Worm (Caenorhabditis elegans) whole organism, young adult: ENCODE data around the gene pkc-1.
"Not testable (repeated sequence)": the region's sequence is repeated elsewhere in the genome, so short reads cannot be mapped to it uniquely, and the experiment has no call there.

ENCODE experiments used
- C06A6.2 ChIP-seq: fragments of 200-800 bp; sonication (Bioruptor generic); conservative IDR thresholded peaks from 2 replicates; pipeline ENCODE4 v1.3.6; 2022; ENCODE audit warnings: missing genetic modification characterization, missing compliant biosample characterization
- C17E4.6 ChIP-seq: fragments of 200-800 bp; sonication (Bioruptor generic); IDR thresholded peaks from 2 replicates; pipeline ENCODE4 v1.3.6; 2022; ENCODE audit warnings: missing genetic modification reagents, missing genetic modification characterization, missing compliant biosample characterization
- F10E7.11 ChIP-seq: sonication (generic microtip); optimal IDR thresholded peaks from 2 replicates; lab custom pipeline; 2017; ENCODE audit warnings: mild to moderate bottlenecking, missing genetic modification characterization, moderate library complexity, missing compliant biosample characterization
- F23B12.7 ChIP-seq: sonication (generic microtip); optimal IDR thresholded peaks from 2 replicates; lab custom pipeline; 2017; ENCODE audit warnings: missing genetic modification characterization, mild to moderate bottlenecking, missing compliant biosample characterization, antibody characterized with exemption, moderate library complexity; ENCODE audit not compliant: insufficient read depth
- F33H1.4 ChIP-seq: fragments of 200-800 bp; sonication (Bioruptor generic); IDR thresholded peaks from 2 replicates; pipeline ENCODE4 v1.3.6; 2022; ENCODE audit warnings: missing genetic modification reagents, missing genetic modification characterization, missing compliant biosample characterization
- F39B2.1 ChIP-seq: fragments of 200-800 bp; sonication (Bioruptor generic); IDR thresholded peaks from 2 replicates; pipeline ENCODE4 v1.3.6; 2022; ENCODE audit warnings: missing genetic modification reagents, missing genetic modification characterization, missing compliant biosample characterization
- F52B5.7 ChIP-seq: sonication (generic microtip); optimal IDR thresholded peaks from 2 replicates; lab custom pipeline; 2016; ENCODE audit warnings: mild to moderate bottlenecking, missing genetic modification characterization, missing compliant biosample characterization
- F57C9.4 ChIP-seq: sonication (generic microtip); optimal IDR thresholded peaks from 2 replicates; lab custom pipeline; 2017; ENCODE audit warnings: mild to moderate bottlenecking, missing genetic modification characterization, missing compliant biosample characterization
- T26A5.8 ChIP-seq: sonication (generic microtip); optimal IDR thresholded peaks from 2 replicates; lab custom pipeline; 2016; ENCODE audit warnings: missing genetic modification characterization, missing compliant biosample characterization
- Y56A3A.18 ChIP-seq: fragments of 200-800 bp; sonication (Bioruptor generic); IDR thresholded peaks from 2 replicates; pipeline ENCODE4 v1.3.6; 2022; ENCODE audit warnings: missing genetic modification reagents, missing genetic modification characterization, missing compliant biosample characterization
- Y79H2A.3 ChIP-seq: fragments of 200-800 bp; sonication (Bioruptor generic); conservative IDR thresholded peaks from 2 replicates; pipeline ENCODE4 v1.3.6; 2022; ENCODE audit warnings: missing genetic modification reagents, missing genetic modification characterization, missing compliant biosample characterization
- akir-1 ChIP-seq: fragments of 200-800 bp; sonication (Bioruptor generic); optimal IDR thresholded peaks from 2 replicates; lab custom pipeline; 2018; ENCODE audit warnings: mild to moderate bottlenecking, missing genetic modification characterization, moderate library complexity, missing compliant biosample characterization
- attf-5 ChIP-seq: fragments of 200-800 bp; sonication (Bioruptor generic); optimal IDR thresholded peaks from 2 replicates; lab custom pipeline; 2018; ENCODE audit warnings: mild to moderate bottlenecking, missing genetic modification characterization, missing compliant biosample characterization
- attf-6 ChIP-seq: fragments of 200-800 bp; sonication (Bioruptor generic); IDR thresholded peaks from 2 replicates; pipeline ENCODE4 v1.3.6; 2022; ENCODE audit warnings: missing genetic modification reagents, missing genetic modification characterization, missing compliant biosample characterization
- ccch-3 ChIP-seq: fragments of 200-800 bp; sonication (Bioruptor generic); optimal IDR thresholded peaks from 2 replicates; lab custom pipeline; 2018; ENCODE audit warnings: mild to moderate bottlenecking, missing genetic modification characterization, missing compliant biosample characterization
- ceh-27 ChIP-seq: fragments of 200-800 bp; sonication (Bioruptor generic); optimal IDR thresholded peaks from 2 replicates; lab custom pipeline; 2018; ENCODE audit warnings: mild to moderate bottlenecking, missing genetic modification characterization, moderate library complexity, missing compliant biosample characterization
- ceh-40 ChIP-seq: fragments of 200-800 bp; sonication (Bioruptor generic); IDR thresholded peaks from 2 replicates; pipeline ENCODE4 v1.3.6; 2022; ENCODE audit warnings: missing genetic modification characterization, missing compliant biosample characterization
- chd-7 ChIP-seq: sonication (generic microtip); optimal IDR thresholded peaks from 2 replicates; lab custom pipeline; 2016; ENCODE audit warnings: mild to moderate bottlenecking, missing genetic modification characterization, moderate library complexity, missing compliant biosample characterization
- dpff-1 ChIP-seq: sonication (generic microtip); optimal IDR thresholded peaks from 2 replicates; lab custom pipeline; 2017; ENCODE audit warnings: mild to moderate bottlenecking, missing genetic modification characterization, missing compliant biosample characterization
- dpl-1 ChIP-seq: fragments of 150-350 bp; optimal IDR thresholded peaks from 2 replicates; lab custom pipeline; 2014; ENCODE audit warnings: missing biosample characterization, missing genetic modification reagents, missing genetic modification characterization
- ets-4 ChIP-seq: fragments of 200-800 bp; sonication (Bioruptor generic); optimal IDR thresholded peaks from 2 replicates; lab custom pipeline; 2018; ENCODE audit warnings: mild to moderate bottlenecking, missing genetic modification characterization, missing compliant biosample characterization
- hmg-20 ChIP-seq: fragments of 200-800 bp; sonication (Bioruptor generic); IDR thresholded peaks from 2 replicates; pipeline ENCODE4 v1.3.6; 2022; ENCODE audit warnings: missing genetic modification reagents, missing genetic modification characterization, missing compliant biosample characterization
- hrde-1 ChIP-seq: sonication (generic microtip); optimal IDR thresholded peaks from 2 replicates; lab custom pipeline; 2016; ENCODE audit warnings: missing genetic modification characterization, mild to moderate bottlenecking, missing compliant biosample characterization, moderate library complexity, missing genotype, missing genetic modification reagents, borderline replicate concordance
- hsf-1 ChIP-seq: fragments of 200-800 bp; sonication (Bioruptor generic); IDR thresholded peaks from 2 replicates; pipeline ENCODE4 v1.3.6; 2022; ENCODE audit warnings: missing genetic modification reagents, missing genetic modification characterization, missing compliant biosample characterization
- let-607 ChIP-seq, 2 experiments: fragments of 200-800 bp in 1 of 2; sonication (Bioruptor generic) in 1 of 2; sonication (generic microtip) in 1 of 2; optimal IDR thresholded peaks; 2 replicates each; lab custom pipeline; 2016 to 2018; ENCODE audit warnings: mild to moderate bottlenecking in 2 of 2, missing compliant biosample characterization in 2 of 2, missing genetic modification characterization in 2 of 2, moderate library complexity in 2 of 2, missing genotype in 1 of 2
- madf-3 ChIP-seq: fragments of 200-800 bp; sonication (Bioruptor generic); IDR thresholded peaks from 2 replicates; pipeline ENCODE4 v1.3.6; 2022; ENCODE audit warnings: missing genetic modification reagents, missing genetic modification characterization, missing compliant biosample characterization
- madf-8 ChIP-seq: fragments of 200-800 bp; sonication (Bioruptor generic); conservative IDR thresholded peaks from 2 replicates; pipeline ENCODE4 v1.3.6; 2022; ENCODE audit warnings: missing genetic modification reagents, missing genetic modification characterization, missing compliant biosample characterization
- mcd-1 ChIP-seq: fragments of 200-800 bp; sonication (Bioruptor generic); IDR thresholded peaks from 2 replicates; pipeline ENCODE4 v1.3.6; 2022; ENCODE audit warnings: missing genetic modification reagents, missing genetic modification characterization, missing compliant biosample characterization
- nhr-120 ChIP-seq: fragments of 200-800 bp; sonication (Bioruptor generic); IDR thresholded peaks from 2 replicates; pipeline ENCODE4 v1.3.6; 2022; ENCODE audit warnings: missing genetic modification characterization, missing compliant biosample characterization
- nhr-80 ChIP-seq: sonication (generic microtip); optimal IDR thresholded peaks from 2 replicates; lab custom pipeline; 2016; ENCODE audit warnings: missing genetic modification characterization, missing compliant biosample characterization
- nhr-90 ChIP-seq: sonication (generic microtip); optimal IDR thresholded peaks from 2 replicates; lab custom pipeline; 2016; ENCODE audit warnings: missing genotype, mild to moderate bottlenecking, missing genetic modification characterization, missing compliant biosample characterization
- rec-8 ChIP-seq, 2 experiments: sonication (generic microtip); optimal IDR thresholded peaks; 2 replicates each; lab custom pipeline; 2016; ENCODE audit warnings: mild to moderate bottlenecking in 2 of 2, missing genetic modification characterization in 2 of 2, missing genetic modification reagents in 2 of 2, missing genotype in 2 of 2, missing biosample characterization in 1 of 2, missing compliant biosample characterization in 1 of 2, moderate library complexity in 1 of 2
- sea-2 ChIP-seq: fragments of 200-800 bp; sonication (Bioruptor generic); IDR thresholded peaks from 2 replicates; pipeline ENCODE4 v1.3.6; 2022; ENCODE audit warnings: missing genetic modification characterization, missing compliant biosample characterization
- somi-1 ChIP-seq: fragments of 200-800 bp; sonication (Bioruptor generic); optimal IDR thresholded peaks from 2 replicates; lab custom pipeline; 2018; ENCODE audit warnings: mild to moderate bottlenecking, missing genetic modification characterization, missing compliant biosample characterization
- tbx-9 ChIP-seq: sonication (generic microtip); optimal IDR thresholded peaks from 2 replicates; lab custom pipeline; 2016; ENCODE audit warnings: borderline replicate concordance, missing genetic modification characterization, inconsistent platforms, missing compliant biosample characterization
- tlf-1 ChIP-seq: fragments of 200-800 bp; sonication (Bioruptor generic); optimal IDR thresholded peaks from 2 replicates; lab custom pipeline; 2018; ENCODE audit warnings: mild to moderate bottlenecking, missing genetic modification characterization, missing compliant biosample characterization
- ztf-26 ChIP-seq: sonication (generic microtip); optimal IDR thresholded peaks from 2 replicates; lab custom pipeline; 2017; ENCODE audit warnings: missing genetic modification characterization, missing compliant biosample characterization

pkc-1 gene

ce11 chrV:12024273-12024672, 7.7 kb downstream of the pkc-1 start (continued):
- TF ChIP-seq F33H1.4 (GFP tag; lab: Robert Waterston, UW) (no peak), let-607 (tag; optimal IDR thresholded peaks at IDR 0.05; lab: Kevin White, UChicago) (no peak), nhr-120 (no peak), F23B12.7 (tag; lab: Kevin White, UChicago) (no peak), tbx-9 (tag; lab: Kevin White, UChicago) (no peak), madf-3 (GFP tag; lab: Robert Waterston, UW) (no peak), F57C9.4 (tag; lab: Kevin White, UChicago) (no peak), ccch-3 (GFP tag; lab: Kevin White, UChicago) (no peak), chd-7 (tag; lab: Kevin White, UChicago) (no peak), T26A5.8 (tag; lab: Kevin White, UChicago) (no peak), ceh-27 (GFP tag; lab: Kevin White, UChicago) (peak; percentile 14), C17E4.6 (GFP tag; lab: Robert Waterston, UW) (no peak), F39B2.1 (GFP tag; lab: Robert Waterston, UW) (no peak), attf-5 (GFP tag; lab: Kevin White, UChicago) (no peak), hsf-1 (GFP tag; lab: Robert Waterston, UW) (no peak), akir-1 (no peak), ceh-40 (GFP tag; lab: Robert Waterston, UW) (no peak), sea-2 (GFP tag; lab: Robert Waterston, UW) (no peak), F52B5.7 (tag; lab: Kevin White, UChicago) (no peak), hrde-1 (tag; lab: Kevin White, UChicago) (no peak), attf-6 (GFP tag; lab: Robert Waterston, UW) (no peak), hmg-20 (GFP tag; lab: Robert Waterston, UW) (no peak), nhr-80 (no peak), dpl-1 (GFP tag; lab: Kevin White, UChicago) (no peak), Y79H2A.3 (GFP tag; lab: Robert Waterston, UW) (no peak), Y56A3A.18 (GFP tag; lab: Robert Waterston, UW) (no peak), rec-8 (tag; optimal IDR thresholded peaks at IDR 0.05; lab: Kevin White, UChicago) (no peak), tlf-1 (GFP tag; lab: Kevin White, UChicago) (no peak), mcd-1 (GFP tag; lab: Robert Waterston, UW) (peak; percentile 28; the same call in 1 of the 2 replicates), nhr-90 (tag; lab: Kevin White, UChicago) (no peak), dpff-1 (no peak), ztf-26 (no peak), C06A6.2 (GFP tag; lab: Robert Waterston, UW) (0 out of 2 replicates have a peak, but pooled peaks have one; percentile 12), somi-1 (GFP tag; lab: Kevin White, UChicago) (peak; percentile 26), madf-8 (GFP tag; lab: Robert Waterston, UW) (no peak)

DNA sequence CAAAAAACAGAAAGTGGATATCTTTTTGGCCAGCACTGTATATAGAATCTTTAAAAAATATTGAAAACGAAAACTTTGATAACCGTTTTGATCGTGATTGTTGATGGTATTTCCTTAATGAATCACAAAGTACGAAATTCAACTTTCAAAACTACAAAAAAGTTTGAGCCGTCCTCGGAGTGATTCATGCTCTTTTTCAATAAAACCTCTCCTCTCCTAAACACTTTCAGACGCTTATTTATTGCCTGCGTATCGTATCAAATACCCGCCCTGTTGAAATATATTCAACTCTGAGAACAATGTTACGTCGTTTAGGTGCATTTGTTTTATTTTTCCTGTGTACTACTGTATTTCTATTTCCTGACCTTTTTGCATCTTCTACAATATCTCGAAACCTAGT, 11.0 kb downstream of the pkc-1 start:
- TF ChIP-seq nhr-80 (peak; percentile 69), hsf-1 (GFP tag; lab: Robert Waterston, UW) (no peak), F10E7.11 (no peak)
- TF ChIP-seq, all 124 proteins: peak for 1

- TF ChIP-seq C17E4.6 (GFP tag; lab: Robert Waterston, UW); hrde-1 (tag; lab: Kevin White, UChicago); ets-4 (GFP tag; lab: Kevin White, UChicago): not testable (repeated sequence)
- TF ChIP-seq, all 124 proteins: peak for 0; not testable (repeated sequence) for 124
Measured at ce11 chrV:12020026-12020425, 11.9 kb downstream of the pkc-1 start, which contains the start of gene F10C2.3. Gene F10C2.3, plus strand, starts transcription at chrV:12020326.
